Worm (Caenorhabditis elegans): ENCODE data around the gene sru-40.
A peak's percentile ranks its signal among the peaks of the same experiment; 100 is the strongest.

sru-40 gene

DNA sequence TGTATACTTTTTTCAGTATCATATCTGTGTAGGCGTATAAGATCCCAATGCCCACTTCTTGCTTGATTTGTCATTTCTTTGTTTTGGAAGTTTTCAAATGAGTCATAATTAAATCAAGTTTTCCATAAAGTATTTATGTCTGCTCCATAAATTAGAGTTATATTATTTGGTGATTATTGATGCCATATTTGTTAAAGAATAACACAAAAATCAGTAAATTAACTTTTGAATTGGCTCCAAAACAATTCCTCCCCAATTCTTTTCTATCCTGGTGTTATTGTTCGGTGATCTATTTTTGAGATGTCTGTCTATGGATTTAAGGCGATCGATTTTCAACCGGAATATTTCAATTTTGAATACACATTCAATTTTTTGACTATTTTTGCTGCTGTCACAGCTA is 28.6 kb downstream of the sru-40 start, which contains the start of gene sru-37:
sru-37 (plus strand) TSS at position 301 of the 400 bp plus-strand sequence.
- TF ChIP-seq daf-12 (tag; optimal IDR thresholded peaks at IDR 0.05) (no peak), hmg-1.1 (GFP tag; IDR thresholded peaks at IDR 0.05) (no peak), T20F7.1 (GFP tag; optimal IDR thresholded peaks at IDR 0.05) (no peak), lin-13 (GFP tag; optimal IDR thresholded peaks at IDR 0.05) (no peak), mdt-29 (GFP tag; IDR thresholded peaks at IDR 0.05) (no peak), cey-2 (tag; optimal IDR thresholded peaks at IDR 0.05; ENCODE audit: borderline replicate concordance, insufficient read depth) (no peak), ama-1 (optimal IDR thresholded peaks at IDR 0.05) (no peak), ces-1 (GFP tag; optimal IDR thresholded peaks at IDR 0.05) (no peak), attf-4 (tag; optimal IDR thresholded peaks at IDR 0.05) (no peak), rbr-2 (tag; optimal IDR thresholded peaks at IDR 0.05) (no peak), mxl-3 (GFP tag; optimal IDR thresholded peaks at IDR 0.05) (no peak), lsy-2 (tag; optimal IDR thresholded peaks at IDR 0.05) (no peak), Y5F2A.4 (GFP tag; optimal IDR thresholded peaks at IDR 0.05) (no peak), tra-1 (GFP tag; IDR thresholded peaks at IDR 0.05) (no peak), dmd-8 (GFP tag; IDR thresholded peaks at IDR 0.05) (no peak), nhr-111 (GFP tag; optimal IDR thresholded peaks at IDR 0.05) (no peak)

DNA sequence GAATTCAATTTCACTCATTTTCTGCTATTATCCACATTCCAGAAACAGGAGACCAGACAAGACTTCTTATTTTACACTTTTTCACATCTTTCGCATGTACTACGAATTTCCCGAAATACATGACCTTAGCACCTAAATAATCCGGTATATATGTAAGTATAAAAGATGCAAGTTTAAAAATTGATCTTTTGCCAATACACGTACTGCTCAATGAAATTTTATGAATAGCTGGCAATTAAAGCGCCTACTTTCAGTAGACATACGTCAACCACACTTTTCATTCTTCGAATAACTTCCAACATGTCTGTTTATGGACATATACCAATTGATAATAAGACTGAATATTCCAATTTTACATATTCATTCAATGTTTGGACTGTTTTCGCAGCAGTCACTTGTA is 30.6 kb downstream of the sru-40 start, which contains the start of gene sru-39:
sru-39 (plus strand) TSS at position 301 of the 400 bp plus-strand sequence.
- TF ChIP-seq nhr-11 (tag; optimal IDR thresholded peaks at IDR 0.05) = no peak
- no peak for TF ChIP-seq duxl-1 (tag; optimal IDR thresholded peaks at IDR 0.05; ENCODE audit: poor library complexity)
- TF ChIP-seq daf-8 (GFP tag; IDR thresholded peaks at IDR 0.05) = no peak
- no peak for TF ChIP-seq tra-1 (GFP tag; IDR thresholded peaks at IDR 0.05)
- TF ChIP-seq aly-2 (tag; optimal IDR thresholded peaks at IDR 0.05) = no peak
- no peak for TF ChIP-seq daf-19 (GFP tag; conservative IDR thresholded peaks at IDR 0.05)
- TF ChIP-seq unc-62 (GFP tag; optimal IDR thresholded peaks at IDR 0.05 in 1 of 2) = no peak
- TF ChIP-seq unc-62 (tag; optimal IDR thresholded peaks at IDR 0.05) = no peak

DNA sequence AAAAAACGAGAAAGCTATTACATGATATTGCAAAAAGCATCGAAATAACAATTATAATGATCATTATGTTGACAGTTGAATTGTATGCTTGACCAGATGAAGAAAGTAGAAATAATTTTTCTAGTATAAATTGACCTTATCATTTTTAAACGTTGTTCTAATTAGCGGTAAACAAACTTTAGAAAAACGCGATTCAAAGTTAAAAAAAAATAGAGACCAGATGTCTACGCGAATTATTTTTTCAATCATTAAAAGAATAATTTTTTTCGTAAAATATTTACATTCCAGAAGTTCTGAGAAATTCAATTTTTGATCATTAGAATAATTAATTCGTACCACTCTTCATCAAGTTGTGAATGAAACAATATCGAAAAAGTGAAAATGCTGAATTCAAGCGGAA is 31.8 kb downstream of the sru-40 start, which contains the start of gene F46B6.10:
F46B6.10 (minus strand) TSS at position 101 of the 400 bp plus-strand sequence.
- no peak for TF ChIP-seq unc-39 (tag; optimal IDR thresholded peaks at IDR 0.05)
- no peak for TF ChIP-seq D1046.2 (GFP tag; IDR thresholded peaks at IDR 0.05)
- TF ChIP-seq nhr-11 (tag; optimal IDR thresholded peaks at IDR 0.05) = no peak
- TF ChIP-seq hmg-1.1 (GFP tag; IDR thresholded peaks at IDR 0.05) = no peak
- no peak for TF ChIP-seq madf-5 (GFP tag; IDR thresholded peaks at IDR 0.05)
- TF ChIP-seq R02D3.7 (tag; optimal IDR thresholded peaks at IDR 0.05) = no peak

DNA sequence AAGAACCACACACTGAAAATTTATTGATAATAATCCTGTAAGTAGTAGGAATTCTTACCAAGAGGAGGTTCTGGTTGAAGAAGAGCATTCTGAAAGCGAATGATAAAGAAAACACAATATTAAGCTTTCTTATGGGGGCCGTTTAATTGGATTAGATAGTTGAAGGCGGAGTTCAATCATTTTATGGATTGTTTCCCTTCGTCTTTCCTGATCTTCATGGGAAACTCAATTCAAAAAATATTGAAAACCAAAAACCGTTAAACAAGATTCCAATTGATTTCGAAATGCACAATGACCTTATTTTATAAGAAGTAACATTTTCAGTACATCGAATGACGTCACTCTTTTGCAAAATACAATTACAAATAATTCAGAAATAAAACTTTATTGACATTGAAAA is 34.7 kb downstream of the sru-40 start, which contains the start of gene F46B6.13:
F46B6.13 (minus strand) TSS at position 101 of the 400 bp plus-strand sequence.
- no peak for TF ChIP-seq T26A8.4 (GFP tag; IDR thresholded peaks at IDR 0.05)
- TF ChIP-seq ceh-20 (GFP tag; IDR thresholded peaks at IDR 0.05) = no peak
- no peak for TF ChIP-seq lin-13 (GFP tag; optimal IDR thresholded peaks at IDR 0.05)
- no peak for TF ChIP-seq dve-1 (tag; optimal IDR thresholded peaks at IDR 0.05; ENCODE audit: insufficient read depth)
- TF ChIP-seq mes-2 (tag; optimal IDR thresholded peaks at IDR 0.05; ENCODE audit: poor library complexity, severe bottlenecking) = no peak
- TF ChIP-seq vab-7 (GFP tag; IDR thresholded peaks at IDR 0.05) = no peak
- TF ChIP-seq gei-8 (GFP tag; optimal IDR thresholded peaks at IDR 0.05) = no peak
- TF ChIP-seq R02D3.7 (tag; optimal IDR thresholded peaks at IDR 0.05) = no peak

DNA sequence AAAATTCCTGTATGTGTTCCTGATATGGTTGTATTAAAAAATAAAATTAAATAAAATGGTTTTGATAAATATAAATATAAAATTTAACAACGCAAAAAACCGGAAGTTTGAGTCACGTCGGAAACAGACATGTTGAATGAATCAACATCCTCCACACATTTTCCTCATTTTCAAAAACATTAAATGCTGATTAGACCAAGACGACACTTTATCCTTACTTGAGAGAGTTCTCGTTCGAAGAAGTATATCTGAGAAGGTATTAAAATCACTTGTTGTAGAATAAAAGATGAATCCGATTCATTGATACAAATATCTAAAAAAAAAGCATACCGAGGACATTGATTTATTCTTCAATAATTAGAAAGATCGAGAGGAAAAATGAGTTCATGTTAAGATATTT is 35.6 kb downstream of the sru-40 start:
- TF ChIP-seq unc-62 (GFP tag; optimal IDR thresholded peaks at IDR 0.05 in 1 of 2) (peak in 1 of 2 experiments; percentile 61), unc-62 (tag; optimal IDR thresholded peaks at IDR 0.05) (no peak), unc-130 (GFP tag; optimal IDR thresholded peaks at IDR 0.05) (no peak), F44E2.7 (GFP tag; IDR thresholded peaks at IDR 0.05) (no peak), cey-2 (tag; optimal IDR thresholded peaks at IDR 0.05; ENCODE audit: borderline replicate concordance, insufficient read depth) (no peak)
